Fruit fly (Drosophila melanogaster) whole organism, prepupa: Measurements from ENCODE around the gene CG9515.

Source experiments
- Blimp-1 ChIP-seq: fragments of 200-800 bp; sonication (Bioruptor generic); optimal IDR thresholded peaks from 3 replicates; lab custom pipeline; 2017; ENCODE audit warnings: missing biosample characterization, missing genetic modification characterization, mild to moderate bottlenecking, moderate library complexity, missing genetic modification reagents
- CG10631 ChIP-seq: fragments of 200-800 bp; sonication (Bioruptor generic); optimal IDR thresholded peaks from 2 replicates; lab custom pipeline; 2016; ENCODE audit warnings: missing biosample characterization, missing genetic modification characterization
- CG11294 ChIP-seq: fragments of 200-800 bp; sonication (Bioruptor generic); IDR thresholded peaks from 2 replicates; pipeline ENCODE4 v1.3.6; 2022; ENCODE audit warnings: missing biosample characterization, missing genetic modification characterization
- CG11762 ChIP-seq: fragments of 200-800 bp; sonication (Bioruptor generic); optimal IDR thresholded peaks from 3 replicates; lab custom pipeline; 2016; ENCODE audit warnings: missing biosample characterization, missing genetic modification characterization; ENCODE audit not compliant: insufficient read depth
- CG15336 ChIP-seq: fragments of 200-800 bp; sonication (Bioruptor generic); IDR thresholded peaks from 2 replicates; pipeline ENCODE4 v1.3.6; 2022; ENCODE audit warnings: missing biosample characterization, missing genetic modification characterization
- CG1621 ChIP-seq: fragments of 200-800 bp; sonication (Bioruptor generic); optimal IDR thresholded peaks from 3 replicates; lab custom pipeline; 2018; ENCODE audit warnings: missing biosample characterization, mild to moderate bottlenecking, missing genetic modification characterization
- CG3032 ChIP-seq: fragments of 200-800 bp; optimal IDR thresholded peaks from 2 replicates; lab custom pipeline; 2019; ENCODE audit warnings: missing biosample characterization, mild to moderate bottlenecking, missing genetic modification characterization, moderate library complexity
- CG31627 ChIP-seq: fragments of 200-800 bp; sonication (Bioruptor generic); optimal IDR thresholded peaks from 3 replicates; lab custom pipeline; 2016; ENCODE audit warnings: missing biosample characterization, missing genetic modification characterization
- CG32006 ChIP-seq: fragments of 200-800 bp; sonication (Bioruptor generic); optimal IDR thresholded peaks from 3 replicates; lab custom pipeline; 2017; ENCODE audit warnings: missing biosample characterization, mild to moderate bottlenecking, missing genetic modification characterization
- CG3919 ChIP-seq: fragments of 200-800 bp; sonication (Bioruptor generic); optimal IDR thresholded peaks from 3 replicates; lab custom pipeline; 2016; ENCODE audit warnings: missing biosample characterization, missing genetic modification characterization
- CG4318 ChIP-seq: fragments of 200-800 bp; sonication (Bioruptor generic); optimal IDR thresholded peaks from 3 replicates; lab custom pipeline; 2017; ENCODE audit warnings: missing biosample characterization, mild to moderate bottlenecking, missing genetic modification characterization
- CG6276 ChIP-seq: fragments of 200-800 bp; sonication (Bioruptor generic); optimal IDR thresholded peaks from 2 replicates; lab custom pipeline; 2017; ENCODE audit warnings: missing biosample characterization, mild to moderate bottlenecking, missing genetic modification characterization
- CG6792 ChIP-seq: fragments of 200-800 bp; sonication (Bioruptor generic); optimal IDR thresholded peaks from 3 replicates; lab custom pipeline; 2016; ENCODE audit warnings: missing biosample characterization, missing genetic modification characterization
- CG6808 ChIP-seq: fragments of 200-800 bp; sonication (Bioruptor generic); optimal IDR thresholded peaks from 3 replicates; lab custom pipeline; 2017; ENCODE audit warnings: missing biosample characterization, missing genetic modification characterization, mild to moderate bottlenecking, moderate library complexity, missing genetic modification reagents
- CG8319 ChIP-seq: fragments of 200-800 bp; sonication (Bioruptor generic); optimal IDR thresholded peaks from 3 replicates; lab custom pipeline; 2016; ENCODE audit warnings: missing biosample characterization, missing genetic modification characterization
- CG8632 ChIP-seq: fragments of 200-800 bp; sonication (Bioruptor generic); optimal IDR thresholded peaks from 3 replicates; lab custom pipeline; 2016; ENCODE audit warnings: missing biosample characterization, missing genetic modification characterization
- CG9139 ChIP-seq: fragments of 200-800 bp; sonication (Bioruptor generic); optimal IDR thresholded peaks from 3 replicates; lab custom pipeline; 2017; ENCODE audit warnings: missing biosample characterization, mild to moderate bottlenecking, missing genetic modification characterization
- Eip75B ChIP-seq: fragments of 200-800 bp; sonication (Bioruptor generic); optimal IDR thresholded peaks from 3 replicates; lab custom pipeline; 2016; ENCODE audit warnings: missing biosample characterization, missing genetic modification characterization
- Eip78C ChIP-seq: fragments of 200-800 bp; sonication (Bioruptor generic); peaks from one replicate; lab custom pipeline; 2016; ENCODE audit warnings: missing biosample characterization, missing genetic modification characterization
- Eip93F ChIP-seq: fragments of 200-800 bp; sonication (Bioruptor generic); optimal IDR thresholded peaks from 2 replicates; lab custom pipeline; 2016; ENCODE audit warnings: missing biosample characterization, mild to moderate bottlenecking, missing genetic modification characterization
- Ets21C ChIP-seq: fragments of 200-800 bp; sonication (Bioruptor generic); optimal IDR thresholded peaks from 3 replicates; lab custom pipeline; 2016; ENCODE audit warnings: missing biosample characterization, missing genetic modification characterization
- Ets96B ChIP-seq: fragments of 200-800 bp; optimal IDR thresholded peaks from 2 replicates; lab custom pipeline; 2019; ENCODE audit warnings: missing biosample characterization, mild to moderate bottlenecking, missing genetic modification characterization, moderate library complexity
- Hr38 ChIP-seq: sonication (Bioruptor generic); optimal IDR thresholded peaks from 2 replicates; lab custom pipeline; 2016; ENCODE audit warnings: missing biosample characterization, missing genetic modification characterization
- Hr39 ChIP-seq: fragments of 200-800 bp; sonication (Bioruptor generic); optimal IDR thresholded peaks from 2 replicates; lab custom pipeline; 2016; ENCODE audit warnings: missing biosample characterization, missing genetic modification characterization
- Hr4 ChIP-seq: fragments of 200-800 bp; sonication (Bioruptor generic); optimal IDR thresholded peaks from 3 replicates; lab custom pipeline; 2016; ENCODE audit warnings: missing biosample characterization, missing genetic modification characterization
- Lpt ChIP-seq: fragments of 200-800 bp; sonication (Bioruptor generic); optimal IDR thresholded peaks from 3 replicates; lab custom pipeline; 2016; ENCODE audit warnings: missing biosample characterization, missing genetic modification characterization
- Met ChIP-seq: fragments of 200-800 bp; sonication (Bioruptor generic); optimal IDR thresholded peaks from 3 replicates; lab custom pipeline; 2016; ENCODE audit warnings: missing biosample characterization, missing genetic modification characterization
- Smox ChIP-seq: fragments of 200-800 bp; sonication (Bioruptor generic); optimal IDR thresholded peaks from 3 replicates; lab custom pipeline; 2016; ENCODE audit warnings: missing biosample characterization, missing genetic modification characterization
- Sox102F ChIP-seq: fragments of 200-800 bp; sonication (Bioruptor generic); optimal IDR thresholded peaks from 2 replicates; lab custom pipeline; 2016; ENCODE audit warnings: missing biosample characterization, mild to moderate bottlenecking, missing genetic modification characterization
- Sox14 ChIP-seq: fragments of 200-800 bp; sonication (Bioruptor generic); optimal IDR thresholded peaks from 3 replicates; lab custom pipeline; 2016; ENCODE audit warnings: missing biosample characterization, missing genetic modification characterization
- achi ChIP-seq: fragments of 200-800 bp; sonication (Bioruptor generic); optimal IDR thresholded peaks from 3 replicates; lab custom pipeline; 2016; ENCODE audit warnings: missing biosample characterization, missing genetic modification characterization
- cyc ChIP-seq: fragments of 200-800 bp; sonication (Bioruptor generic); optimal IDR thresholded peaks from 3 replicates; lab custom pipeline; 2016; ENCODE audit warnings: missing biosample characterization, missing genetic modification characterization
- eg ChIP-seq: fragments of 200-800 bp; sonication (Bioruptor generic); IDR thresholded peaks from 3 replicates; pipeline ENCODE4 v1.3.6; 2022; ENCODE audit warnings: missing biosample characterization, missing genetic modification characterization
- esn ChIP-seq: fragments of 200-800 bp; sonication (Bioruptor generic); optimal IDR thresholded peaks from 2 replicates; lab custom pipeline; 2016; ENCODE audit warnings: missing biosample characterization, mild to moderate bottlenecking, missing genetic modification characterization, moderate library complexity
- fd59A ChIP-seq: fragments of 200-800 bp; sonication (Bioruptor generic); optimal IDR thresholded peaks from 2 replicates; lab custom pipeline; 2017; ENCODE audit warnings: missing biosample characterization, mild to moderate bottlenecking, missing genetic modification characterization, missing genetic modification reagents
- fkh ChIP-seq: fragments of 200-800 bp; sonication (Bioruptor generic); optimal IDR thresholded peaks from 3 replicates; lab custom pipeline; 2017; ENCODE audit warnings: missing biosample characterization, mild to moderate bottlenecking, missing genetic modification characterization, moderate library complexity
- lz ChIP-seq: fragments of 200-800 bp; sonication (Bioruptor generic); optimal IDR thresholded peaks from 3 replicates; lab custom pipeline; 2016; ENCODE audit warnings: missing biosample characterization, missing genetic modification characterization
- net ChIP-seq: fragments of 200-800 bp; sonication (Bioruptor generic); optimal IDR thresholded peaks from 3 replicates; lab custom pipeline; 2016; ENCODE audit warnings: missing biosample characterization, missing genetic modification characterization
- salr ChIP-seq, 2 experiments: fragments of 200-800 bp; sonication (Bioruptor generic); optimal IDR thresholded peaks; 3 replicates each; lab custom pipeline; 2016 to 2018; ENCODE audit warnings: missing biosample characterization in 2 of 2, missing genetic modification characterization in 2 of 2, mild to moderate bottlenecking in 1 of 2
- spab ChIP-seq: fragments of 200-800 bp; sonication (Bioruptor generic); optimal IDR thresholded peaks from 2 replicates; lab custom pipeline; 2017; ENCODE audit warnings: missing biosample characterization, mild to moderate bottlenecking, missing genetic modification characterization, missing genetic modification reagents
- ss ChIP-seq, 2 experiments: fragments of 200-800 bp; sonication (Bioruptor generic); optimal IDR thresholded peaks; 2 replicates in 1 of 2; 3 replicates in 1 of 2; lab custom pipeline; 2017 to 2018; ENCODE audit warnings: mild to moderate bottlenecking in 2 of 2, missing biosample characterization in 2 of 2, missing genetic modification characterization in 2 of 2, moderate library complexity in 1 of 2
- svp ChIP-seq: fragments of 200-800 bp; sonication (Bioruptor generic); peaks from one replicate; lab custom pipeline; 2016; ENCODE audit warnings: missing biosample characterization, missing genetic modification characterization
- topi ChIP-seq: fragments of 200-800 bp; sonication (Bioruptor generic); optimal IDR thresholded peaks from 3 replicates; lab custom pipeline; 2016; ENCODE audit warnings: missing biosample characterization, missing genetic modification characterization
- vri ChIP-seq: fragments of 200-800 bp; sonication (Bioruptor generic); optimal IDR thresholded peaks from 3 replicates; lab custom pipeline; 2016; ENCODE audit warnings: missing biosample characterization, mild to moderate bottlenecking, missing genetic modification characterization

CG9515 gene

dm6 chr2L:8919638-8920037 is 23.4 kb downstream of the CG9515 start (continued):
- peak; percentile 62 for TF ChIP-seq CG4318 (GFP tag; lab: Kevin White, UChicago)
- peak; percentile 49 for TF ChIP-seq Lpt (GFP tag; lab: Kevin White, UChicago)
- no peak for TF ChIP-seq svp (GFP tag; lab: Kevin White, UChicago)
- TF ChIP-seq spab, result peak; percentile 62
- TF ChIP-seq Ets96B (tag; lab: Kevin White, UChicago), result peak; percentile 42
- no peak for TF ChIP-seq cyc (GFP tag; lab: Kevin White, UChicago)
- TF ChIP-seq CG32006 (GFP tag; lab: Kevin White, UChicago), result peak; percentile 76
- TF ChIP-seq CG8632 (GFP tag; lab: Kevin White, UChicago), result peak; percentile 23
- TF ChIP-seq fkh (GFP tag; lab: Kevin White, UChicago), result no peak
- peak; percentile 14 for TF ChIP-seq CG6792 (GFP tag; lab: Kevin White, UChicago)
- TF ChIP-seq esn, result no peak
- no peak for TF ChIP-seq CG9139 (GFP tag; lab: Kevin White, UChicago)
- no peak for TF ChIP-seq Ets21C
- TF ChIP-seq Sox14 (GFP tag; lab: Kevin White, UChicago), result peak; percentile 53
- TF ChIP-seq CG6808 (GFP tag; lab: Kevin White, UChicago), result peak; percentile 70
- peak; percentile 51 for TF ChIP-seq CG6276
- peak; percentile 25 for TF ChIP-seq CG1621
- TF ChIP-seq ss (GFP tag; optimal IDR thresholded peaks at IDR 0.05; lab: Kevin White, UChicago), result peak in 1 of 2 experiments; percentile 38
- TF ChIP-seq fd59A (GFP tag; lab: Kevin White, UChicago), result peak; percentile 64
- no peak for TF ChIP-seq Eip93F (GFP tag; lab: Kevin White, UChicago)

dm6 chr2L:8915709-8916108 is 27.3 kb downstream of the CG9515 start:
- no peak for TF ChIP-seq CG8319 (GFP tag; lab: Kevin White, UChicago)
- peak; percentile 53 for TF ChIP-seq CG1621
- peak in 1 of 2 experiments; percentile 64 for TF ChIP-seq ss (GFP tag; optimal IDR thresholded peaks at IDR 0.05; lab: Kevin White, UChicago)

- no peak for TF ChIP-seq net (GFP tag; lab: Kevin White, UChicago)
- TF ChIP-seq CG1621, result peak; percentile 12
- no peak for TF ChIP-seq fd59A (GFP tag; lab: Kevin White, UChicago)
- TF ChIP-seq spab, result peak; percentile 29
- peak; percentile 16 for TF ChIP-seq achi (GFP tag; lab: Kevin White, UChicago)
- peak; percentile 0 for TF ChIP-seq Sox14 (GFP tag; lab: Kevin White, UChicago)
- no peak for TF ChIP-seq Ets21C
- TF ChIP-seq ss (GFP tag; optimal IDR thresholded peaks at IDR 0.05; lab: Kevin White, UChicago), result no peak
- no peak for TF ChIP-seq CG11294 (GFP tag; lab: Robert Waterston, UW)
- TF ChIP-seq topi (GFP tag; lab: Kevin White, UChicago), result peak; percentile 53
- TF ChIP-seq CG3919, result peak; percentile 19
- peak; percentile 75 for TF ChIP-seq svp (GFP tag; lab: Kevin White, UChicago)
- TF ChIP-seq Eip78C (GFP tag; lab: Kevin White, UChicago), result peak; percentile 78
- TF ChIP-seq vri (GFP tag; lab: Kevin White, UChicago), result peak; percentile 17
- TF ChIP-seq Hr39 (GFP tag; lab: Kevin White, UChicago), result peak; percentile 6
- peak; percentile 38 for TF ChIP-seq cyc (GFP tag; lab: Kevin White, UChicago)
- no peak for TF ChIP-seq eg (GFP tag; lab: Robert Waterston, UW)
- TF ChIP-seq CG11762 (GFP tag; lab: Kevin White, UChicago), result no peak
- TF ChIP-seq CG6276, result no peak
- no peak for TF ChIP-seq Lpt (GFP tag; lab: Kevin White, UChicago)
- TF ChIP-seq Ets96B (tag; lab: Kevin White, UChicago), result peak; percentile 52
- peak; percentile 27 for TF ChIP-seq Eip75B (GFP tag; lab: Kevin White, UChicago)
- TF ChIP-seq CG10631 (GFP tag; lab: Kevin White, UChicago), result peak; percentile 26
- peak; percentile 10 for TF ChIP-seq CG6792 (GFP tag; lab: Kevin White, UChicago)
- no peak for TF ChIP-seq CG15336 (GFP tag; lab: Robert Waterston, UW)
- TF ChIP-seq CG32006 (GFP tag; lab: Kevin White, UChicago), result no peak
- TF ChIP-seq CG4318 (GFP tag; lab: Kevin White, UChicago), result no peak
- TF ChIP-seq esn, result peak; percentile 43
- peak; percentile 26 for TF ChIP-seq CG6808 (GFP tag; lab: Kevin White, UChicago)
- TF ChIP-seq Met (GFP tag; lab: Kevin White, UChicago), result peak; percentile 55
- TF ChIP-seq Smox (GFP tag; lab: Kevin White, UChicago), result peak; percentile 52
- TF ChIP-seq CG31627 (GFP tag; lab: Kevin White, UChicago), result no peak
- peak in 1 of 2 experiments; percentile 35 for TF ChIP-seq salr (GFP tag; optimal IDR thresholded peaks at IDR 0.05; lab: Kevin White, UChicago)
- TF ChIP-seq CG3032 (tag; lab: Kevin White, UChicago), result peak; percentile 49
- peak; percentile 29 for TF ChIP-seq lz (GFP tag; lab: Kevin White, UChicago)
- no peak for TF ChIP-seq Hr4 (GFP tag; lab: Kevin White, UChicago)
- no peak for TF ChIP-seq fkh (GFP tag; lab: Kevin White, UChicago)
- peak; percentile 8 for TF ChIP-seq Sox102F
- no peak for TF ChIP-seq Blimp-1 (GFP tag; lab: Kevin White, UChicago)
- TF ChIP-seq Hr38, result no peak
Measured at dm6 chr2L:8906279-8906678, 36.8 kb downstream of the CG9515 start.
